Worm (Caenorhabditis elegans): Measurements from ENCODE around the gene amph-1.
"Not testable (repeated sequence)": the region's sequence is repeated elsewhere in the genome, so short reads cannot be mapped to it uniquely, and the experiment has no call there.

DNA sequence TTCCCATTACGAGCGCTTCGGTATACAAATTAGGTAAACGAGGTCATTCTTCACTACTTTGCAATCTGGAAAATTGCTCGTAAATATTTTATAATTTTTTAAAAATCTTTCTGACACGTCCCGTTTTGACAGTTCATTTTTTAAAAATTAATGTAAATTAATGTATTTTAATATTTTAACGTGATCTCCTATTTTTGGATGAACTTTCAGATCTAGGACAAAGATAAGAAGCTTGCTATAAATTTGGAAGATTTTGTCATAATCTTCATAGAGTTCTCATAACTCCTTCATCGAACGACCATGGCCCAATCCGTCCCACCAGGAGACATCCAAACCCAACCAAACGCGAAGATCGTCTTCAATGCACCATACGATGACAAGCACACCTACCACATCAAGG, 41.0 kb upstream of the amph-1 start, which contains the start of gene msp-76:
- not testable (repeated sequence) for TF ChIP-seq snpc-4 (tag; optimal IDR thresholded peaks at IDR 0.05); rnt-1 (tag; optimal IDR thresholded peaks at IDR 0.05); nhr-12 (tag; optimal IDR thresholded peaks at IDR 0.05); skn-1 (tag; optimal IDR thresholded peaks at IDR 0.05); ama-1 (optimal IDR thresholded peaks at IDR 0.05)
